Worm (Caenorhabditis elegans) whole organism, mixed stage, embryonic: ENCODE measurements around the gene cash-1.

Source experiments
- M03D4.4 ChIP-seq: sonication (generic microtip); optimal IDR thresholded peaks from 2 replicates; lab custom pipeline; 2017; ENCODE audit warnings: mild to moderate bottlenecking, missing genetic modification characterization, missing compliant biosample characterization
- blmp-1 ChIP-seq: fragments of 150-350 bp; optimal IDR thresholded peaks from 2 replicates; lab custom pipeline; 2014; ENCODE audit warnings: missing biosample characterization, missing genetic modification characterization
- ceh-43 ChIP-seq: fragments of 200-800 bp; sonication (Bioruptor generic); optimal IDR thresholded peaks from 2 replicates; lab custom pipeline; 2018; ENCODE audit warnings: mild to moderate bottlenecking, missing genetic modification characterization, moderate library complexity, missing compliant biosample characterization
- elt-3 ChIP-seq: fragments of 150-350 bp; optimal IDR thresholded peaks from 2 replicates; lab custom pipeline; 2014; ENCODE audit warnings: missing biosample characterization, missing genetic modification characterization
- flh-1 ChIP-seq: fragments of 200-800 bp; sonication (Bioruptor generic); optimal IDR thresholded peaks from 2 replicates; lab custom pipeline; 2018; ENCODE audit warnings: mild to moderate bottlenecking, missing genetic modification characterization, moderate library complexity, missing compliant biosample characterization
- ham-2 ChIP-seq: fragments of 200-800 bp; sonication (Bioruptor generic); optimal IDR thresholded peaks from 2 replicates; lab custom pipeline; 2018; ENCODE audit warnings: mild to moderate bottlenecking, missing genetic modification characterization, missing compliant biosample characterization
- lin-13 ChIP-seq: fragments of 150-350 bp; optimal IDR thresholded peaks from 2 replicates; lab custom pipeline; 2014; ENCODE audit warnings: missing biosample characterization, missing genetic modification characterization
- lin-32 ChIP-seq: fragments of 200-800 bp; sonication (Bioruptor generic); optimal IDR thresholded peaks from 2 replicates; lab custom pipeline; 2018; ENCODE audit warnings: mild to moderate bottlenecking, missing genetic modification characterization, missing compliant biosample characterization
- lsy-2 ChIP-seq: fragments of 150-350 bp; optimal IDR thresholded peaks from 2 replicates; lab custom pipeline; 2014; ENCODE audit warnings: missing biosample characterization, missing genetic modification characterization
- mab-5 ChIP-seq: fragments of 150-350 bp; optimal IDR thresholded peaks from 2 replicates; lab custom pipeline; 2014; ENCODE audit warnings: missing biosample characterization, missing genetic modification characterization
- mls-2 ChIP-seq: sonication (generic microtip); optimal IDR thresholded peaks from 2 replicates; lab custom pipeline; 2016; ENCODE audit warnings: mild to moderate bottlenecking, missing genetic modification characterization, moderate library complexity, missing compliant biosample characterization
- nhr-12 ChIP-seq: fragments of 150-350 bp; optimal IDR thresholded peaks from 2 replicates; lab custom pipeline; 2014; ENCODE audit warnings: missing biosample characterization, missing genetic modification characterization
- nhr-2 ChIP-seq: fragments of 150-350 bp; optimal IDR thresholded peaks from 2 replicates; lab custom pipeline; 2014; ENCODE audit warnings: missing biosample characterization, missing genetic modification characterization
- nhr-237 ChIP-seq: fragments of 150-350 bp; optimal IDR thresholded peaks from 2 replicates; lab custom pipeline; 2014; ENCODE audit warnings: missing biosample characterization, missing genetic modification characterization
- nhr-28 ChIP-seq: fragments of 150-350 bp; optimal IDR thresholded peaks from 2 replicates; lab custom pipeline; 2014; ENCODE audit warnings: missing biosample characterization, missing genetic modification characterization
- nhr-76 ChIP-seq: sonication (generic microtip); optimal IDR thresholded peaks from 2 replicates; lab custom pipeline; 2017; ENCODE audit warnings: missing biosample characterization, missing genetic modification characterization
- sem-2 ChIP-seq: fragments of 200-800 bp; sonication (Bioruptor generic); optimal IDR thresholded peaks from 2 replicates; lab custom pipeline; 2018; ENCODE audit warnings: mild to moderate bottlenecking, missing genetic modification characterization, missing compliant biosample characterization
- sptf-1 ChIP-seq: sonication (generic microtip); optimal IDR thresholded peaks from 2 replicates; lab custom pipeline; 2017; ENCODE audit warnings: mild to moderate bottlenecking, missing genetic modification characterization, moderate library complexity, missing compliant biosample characterization
- unc-39 ChIP-seq: fragments of 150-350 bp; optimal IDR thresholded peaks from 2 replicates; lab custom pipeline; 2014; ENCODE audit warnings: missing biosample characterization, missing genetic modification characterization
- zip-8 ChIP-seq: fragments of 150-350 bp; optimal IDR thresholded peaks from 2 replicates; lab custom pipeline; 2014; ENCODE audit warnings: missing biosample characterization, missing genetic modification characterization

cash-1 gene

DNA sequence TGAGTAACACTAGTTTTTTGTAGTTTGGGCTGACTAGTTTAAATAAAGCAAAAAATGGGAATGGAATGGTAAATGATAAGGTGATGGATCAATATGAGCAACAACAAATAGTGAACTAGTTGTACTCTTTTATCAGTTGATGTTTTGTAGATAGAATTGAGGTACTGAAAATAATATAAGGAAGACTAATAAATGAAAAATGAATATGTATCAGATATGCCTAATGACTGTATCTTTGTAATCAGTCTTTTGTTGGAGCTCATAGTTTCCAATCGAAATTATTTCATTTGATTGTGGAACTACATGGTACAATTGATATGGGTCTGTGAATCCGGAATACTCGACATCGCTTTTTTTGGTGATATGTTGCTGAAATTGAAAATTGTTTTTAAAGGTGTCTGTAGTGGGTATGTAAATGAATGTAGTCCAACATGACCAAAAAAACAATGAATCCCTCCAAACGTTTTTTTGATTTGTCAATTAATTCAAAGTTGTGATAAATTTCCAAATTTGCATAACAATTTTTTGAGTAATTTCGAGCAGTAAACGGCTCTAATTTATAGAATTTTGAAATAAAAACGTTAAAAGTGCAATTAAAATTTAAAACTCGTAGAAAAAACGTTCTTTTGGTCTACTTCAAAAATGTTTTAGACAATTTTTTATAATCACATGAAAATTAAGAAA is 48.1 kb downstream of the cash-1 start, which contains the start of gene F15H10.12:
TSS of gene F15H10.12 (minus strand) at position 51 of the 684 bp plus-strand sequence.
- TF ChIP-seq M03D4.4 (no peak), lin-32 (GFP tag; lab: Kevin White, UChicago) (no peak), lsy-2 (no peak), blmp-1 (no peak), nhr-2 (tag; lab: Kevin White, UChicago) (no peak), zip-8 (tag; lab: Kevin White, UChicago) (no peak), lin-13 (no peak), nhr-28 (tag; lab: Kevin White, UChicago) (no peak), flh-1 (GFP tag; lab: Kevin White, UChicago) (no peak), nhr-76 (tag; lab: Kevin White, UChicago) (no peak), ceh-43 (GFP tag; lab: Kevin White, UChicago) (no peak), sem-2 (GFP tag; lab: Kevin White, UChicago) (no peak)

DNA sequence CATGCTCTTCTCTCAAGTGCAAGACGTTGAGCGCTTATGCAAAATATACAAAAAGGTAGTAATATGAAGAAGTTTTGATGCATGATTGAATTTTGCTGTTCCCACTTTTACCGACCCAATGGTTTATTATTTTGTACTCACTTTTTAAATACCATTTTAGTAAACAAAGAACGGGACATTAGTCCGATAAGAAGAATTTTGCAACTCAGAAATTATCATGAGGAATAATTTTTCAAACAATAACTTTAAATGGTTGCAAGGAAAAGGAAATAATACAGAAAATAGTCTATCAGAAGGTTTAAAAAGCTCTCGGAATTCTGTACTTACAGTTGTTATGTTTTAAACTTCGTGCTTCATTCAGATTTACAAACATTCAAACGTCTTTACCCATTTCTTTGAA is 52.5 kb downstream of the cash-1 start, which contains the start of gene F15H10.9:
TSS of gene F15H10.9 (minus strand) at position 101 of the 400 bp plus-strand sequence.
- TF ChIP-seq unc-39 (tag; lab: Kevin White, UChicago) (no peak), mab-5 (tag; lab: Kevin White, UChicago) (no peak), ham-2 (GFP tag; lab: Kevin White, UChicago) (no peak), zip-8 (tag; lab: Kevin White, UChicago) (no peak), M03D4.4 (no peak), lsy-2 (no peak), blmp-1 (no peak), elt-3 (tag; lab: Kevin White, UChicago) (no peak), mls-2 (tag; lab: Kevin White, UChicago) (no peak), lin-13 (no peak), sptf-1 (no peak), nhr-12 (tag; lab: Kevin White, UChicago) (no peak), nhr-237 (tag; lab: Kevin White, UChicago) (no peak), nhr-28 (tag; lab: Kevin White, UChicago) (no peak)
